Worm (Caenorhabditis elegans) whole organism, L2 larva: ENCODE measurements around the gene dhc-3.

Experiments
- egl-27 ChIP-seq: sonication (generic microtip); optimal IDR thresholded peaks from 3 replicates; lab custom pipeline; 2017; ENCODE audit warnings: missing biosample characterization, missing genetic modification reagents, missing genetic modification characterization
- nhr-11 ChIP-seq: fragments of 150-350 bp; optimal IDR thresholded peaks from 2 replicates; lab custom pipeline; 2014; ENCODE audit warnings: missing biosample characterization, missing genetic modification characterization
- snpc-4 ChIP-seq: fragments of 150-350 bp; optimal IDR thresholded peaks from 2 replicates; lab custom pipeline; 2014; ENCODE audit warnings: missing biosample characterization, missing genetic modification characterization

ce11 chrV:13116114-13116603, 22.6 kb upstream of the dhc-3 start, which contains the start of gene acly-2:
- no peak for TF ChIP-seq snpc-4 (tag; lab: Kevin White, UChicago)
- TF ChIP-seq egl-27 (tag; lab: Kevin White, UChicago): no peak
- no peak for TF ChIP-seq nhr-11 (tag; lab: Kevin White, UChicago)
